Worm (Caenorhabditis elegans) whole organism, L2 larva: ENCODE measurements around the gene Y61A9LA.1.
A peak's percentile ranks its signal among the peaks of the same experiment; 100 is the strongest.

Experiments used
- C34F6.9 ChIP-seq: fragments of 150-350 bp; optimal IDR thresholded peaks from 2 replicates; lab custom pipeline; 2014; ENCODE audit warnings: missing biosample characterization, missing genetic modification characterization
- F13H6.1 ChIP-seq: sonication (generic microtip); optimal IDR thresholded peaks from 2 replicates; lab custom pipeline; 2016; ENCODE audit warnings: missing genetic modification characterization, missing compliant biosample characterization
- R02D3.7 ChIP-seq: fragments of 150-350 bp; optimal IDR thresholded peaks from 2 replicates; lab custom pipeline; 2014; ENCODE audit warnings: missing biosample characterization, missing genetic modification characterization
- ZK546.5 ChIP-seq: sonication (generic microtip); optimal IDR thresholded peaks from 2 replicates; lab custom pipeline; 2017; ENCODE audit warnings: missing biosample characterization, missing genetic modification characterization
- aly-2 ChIP-seq: fragments of 150-350 bp; optimal IDR thresholded peaks from 2 replicates; lab custom pipeline; 2014; ENCODE audit warnings: missing biosample characterization, missing genetic modification characterization
- ama-1 ChIP-seq: fragments of 150-350 bp; optimal IDR thresholded peaks from 2 replicates; lab custom pipeline; 2018; ENCODE audit warnings: inconsistent platforms
- blmp-1 ChIP-seq: sonication (generic microtip); optimal IDR thresholded peaks from 2 replicates; lab custom pipeline; 2017; ENCODE audit warnings: missing genetic modification characterization, mild to moderate bottlenecking, missing compliant biosample characterization, antibody characterized with exemption, moderate library complexity; ENCODE audit not compliant: insufficient read depth
- ceh-16 ChIP-seq: fragments of 150-350 bp; optimal IDR thresholded peaks from 2 replicates; lab custom pipeline; 2014; ENCODE audit warnings: missing biosample characterization, missing genetic modification characterization
- ceh-82 ChIP-seq: fragments of 150-350 bp; optimal IDR thresholded peaks from 2 replicates; lab custom pipeline; 2014; ENCODE audit warnings: missing biosample characterization, missing genetic modification characterization
- crh-2 ChIP-seq: sonication (generic microtip); optimal IDR thresholded peaks from 2 replicates; lab custom pipeline; 2017; ENCODE audit warnings: missing biosample characterization, missing genetic modification characterization
- egl-27 ChIP-seq: sonication (generic microtip); optimal IDR thresholded peaks from 3 replicates; lab custom pipeline; 2017; ENCODE audit warnings: missing biosample characterization, missing genetic modification reagents, missing genetic modification characterization
- elt-1 ChIP-seq: fragments of 150-350 bp; optimal IDR thresholded peaks from 2 replicates; lab custom pipeline; 2014; ENCODE audit warnings: missing biosample characterization, missing genetic modification characterization
- fos-1 ChIP-seq: fragments of 150-350 bp; optimal IDR thresholded peaks from 2 replicates; lab custom pipeline; 2014; ENCODE audit warnings: missing biosample characterization, missing genetic modification characterization
- gmeb-1 ChIP-seq: fragments of 150-350 bp; optimal IDR thresholded peaks from 2 replicates; lab custom pipeline; 2014; ENCODE audit warnings: missing biosample characterization, missing genetic modification characterization
- lin-11 ChIP-seq: fragments of 150-350 bp; sonication (generic microtip); optimal IDR thresholded peaks from 2 replicates; lab custom pipeline; 2014; ENCODE audit warnings: missing biosample characterization, missing genetic modification characterization, inconsistent platforms, mixed read lengths
- lin-13 ChIP-seq: fragments of 150-350 bp; optimal IDR thresholded peaks from 2 replicates; lab custom pipeline; 2014; ENCODE audit warnings: missing biosample characterization, missing genetic modification reagents, missing genetic modification characterization
- lsy-2 ChIP-seq, 2 experiments: fragments of 150-350 bp in 1 of 2; sonication (generic microtip) in 1 of 2; optimal IDR thresholded peaks; 2 replicates each; lab custom pipeline; 2014 to 2017; ENCODE audit warnings: missing biosample characterization in 2 of 2, missing genetic modification characterization in 2 of 2
- mab-5 ChIP-seq: fragments of 150-350 bp; optimal IDR thresholded peaks from 2 replicates; lab custom pipeline; 2014; ENCODE audit warnings: missing biosample characterization, missing genetic modification characterization
- mbf-1 ChIP-seq: sonication (generic microtip); optimal IDR thresholded peaks from 2 replicates; lab custom pipeline; 2017; ENCODE audit warnings: missing biosample characterization, missing genetic modification characterization
- nhr-10 ChIP-seq: sonication (generic microtip); optimal IDR thresholded peaks from 2 replicates; lab custom pipeline; 2017; ENCODE audit warnings: missing biosample characterization, missing genetic modification characterization
- nhr-11 ChIP-seq: fragments of 150-350 bp; optimal IDR thresholded peaks from 2 replicates; lab custom pipeline; 2014; ENCODE audit warnings: missing biosample characterization, missing genetic modification characterization
- nhr-129 ChIP-seq: fragments of 150-350 bp; optimal IDR thresholded peaks from 2 replicates; lab custom pipeline; 2014; ENCODE audit warnings: missing biosample characterization, missing genetic modification characterization
- nhr-21 ChIP-seq: fragments of 150-350 bp; optimal IDR thresholded peaks from 2 replicates; lab custom pipeline; 2014; ENCODE audit warnings: missing biosample characterization, missing genetic modification characterization
- nhr-23 ChIP-seq: fragments of 150-350 bp; optimal IDR thresholded peaks from 2 replicates; lab custom pipeline; 2014; ENCODE audit warnings: missing biosample characterization, missing genetic modification reagents, missing genetic modification characterization
- nhr-237 ChIP-seq: fragments of 150-350 bp; optimal IDR thresholded peaks from 2 replicates; lab custom pipeline; 2014; ENCODE audit warnings: missing biosample characterization, missing genetic modification characterization
- nhr-25 ChIP-seq: fragments of 150-350 bp; sonication (generic microtip); optimal IDR thresholded peaks from 3 replicates; lab custom pipeline; 2014; ENCODE audit warnings: missing biosample characterization, missing genetic modification characterization
- nhr-6 ChIP-seq: fragments of 150-350 bp; optimal IDR thresholded peaks from 2 replicates; lab custom pipeline; 2014; ENCODE audit warnings: missing biosample characterization, missing genetic modification characterization
- nhr-77 ChIP-seq: fragments of 150-350 bp; optimal IDR thresholded peaks from 2 replicates; lab custom pipeline; 2014; ENCODE audit warnings: missing biosample characterization, missing genetic modification characterization
- peb-1 ChIP-seq: fragments of 150-350 bp; optimal IDR thresholded peaks from 2 replicates; lab custom pipeline; 2014; ENCODE audit warnings: missing biosample characterization, missing genetic modification characterization
- skn-1 ChIP-seq: sonication (generic microtip); optimal IDR thresholded peaks from 2 replicates; lab custom pipeline; 2017; ENCODE audit warnings: missing biosample characterization, missing genetic modification characterization
- sma-3 ChIP-seq: sonication (generic microtip); optimal IDR thresholded peaks from 2 replicates; lab custom pipeline; 2016; ENCODE audit warnings: missing genetic modification reagents, missing genetic modification characterization, missing compliant biosample characterization
- sma-9 ChIP-seq, 2 experiments: fragments of 150-350 bp in 1 of 2; sonication (generic microtip) in 1 of 2; optimal IDR thresholded peaks; 2 replicates each; lab custom pipeline; 2014 to 2016; ENCODE audit warnings: missing genetic modification characterization in 2 of 2, mild to moderate bottlenecking in 1 of 2, missing biosample characterization in 1 of 2, missing compliant biosample characterization in 1 of 2, missing genetic modification reagents in 1 of 2, moderate library complexity in 1 of 2
- snpc-4 ChIP-seq: fragments of 150-350 bp; optimal IDR thresholded peaks from 2 replicates; lab custom pipeline; 2014; ENCODE audit warnings: missing biosample characterization, missing genetic modification characterization
- unc-39 ChIP-seq: fragments of 150-350 bp; optimal IDR thresholded peaks from 2 replicates; lab custom pipeline; 2014; ENCODE audit warnings: missing biosample characterization, missing genetic modification characterization
- ztf-1 ChIP-seq: fragments of 200-800 bp; sonication (Bioruptor generic); conservative IDR thresholded peaks from 2 replicates; pipeline ENCODE4 v1.3.6; 2022; ENCODE audit warnings: missing genetic modification characterization, missing compliant biosample characterization
- ztf-11 ChIP-seq: sonication (generic microtip); optimal IDR thresholded peaks from 2 replicates; lab custom pipeline; 2017; ENCODE audit warnings: missing biosample characterization, missing genetic modification characterization
- ztf-4 ChIP-seq: fragments of 150-350 bp; optimal IDR thresholded peaks from 2 replicates; lab custom pipeline; 2014; ENCODE audit warnings: missing biosample characterization, missing genetic modification characterization

Y61A9LA.1 gene

DNA sequence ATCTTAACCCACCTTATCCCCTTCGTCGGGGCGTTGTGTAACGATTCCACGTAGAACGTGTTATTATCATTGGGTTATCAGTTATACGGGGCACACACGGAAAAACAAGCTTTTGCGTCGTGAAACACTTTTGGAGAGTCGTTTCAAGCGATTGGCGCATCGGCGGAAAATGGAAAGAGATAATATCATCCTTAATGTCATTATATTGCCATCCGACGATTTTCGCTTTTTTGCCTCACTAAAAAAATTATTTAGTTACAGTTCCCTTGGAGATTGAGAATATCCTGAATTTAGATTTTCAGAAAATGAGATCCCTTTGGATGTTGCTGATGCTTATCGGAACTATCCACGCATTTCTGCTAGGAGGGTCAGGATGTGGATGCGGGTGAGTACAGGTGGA, 63.4 kb downstream of the Y61A9LA.1 start, which contains the start of gene F41F3.8:
TSS of gene F41F3.8 (plus strand) at position 301 of the 400 bp plus-strand sequence.
- no peak for TF ChIP-seq ztf-11 (tag; lab: Kevin White, UChicago)
- TF ChIP-seq unc-39 (tag; lab: Kevin White, UChicago): no peak
- no peak for TF ChIP-seq nhr-10 (tag; lab: Kevin White, UChicago)
- TF ChIP-seq mab-5: no peak
- TF ChIP-seq nhr-25 (tag; lab: Kevin White, UChicago): no peak
- no peak for TF ChIP-seq peb-1 (tag; lab: Kevin White, UChicago)

DNA sequence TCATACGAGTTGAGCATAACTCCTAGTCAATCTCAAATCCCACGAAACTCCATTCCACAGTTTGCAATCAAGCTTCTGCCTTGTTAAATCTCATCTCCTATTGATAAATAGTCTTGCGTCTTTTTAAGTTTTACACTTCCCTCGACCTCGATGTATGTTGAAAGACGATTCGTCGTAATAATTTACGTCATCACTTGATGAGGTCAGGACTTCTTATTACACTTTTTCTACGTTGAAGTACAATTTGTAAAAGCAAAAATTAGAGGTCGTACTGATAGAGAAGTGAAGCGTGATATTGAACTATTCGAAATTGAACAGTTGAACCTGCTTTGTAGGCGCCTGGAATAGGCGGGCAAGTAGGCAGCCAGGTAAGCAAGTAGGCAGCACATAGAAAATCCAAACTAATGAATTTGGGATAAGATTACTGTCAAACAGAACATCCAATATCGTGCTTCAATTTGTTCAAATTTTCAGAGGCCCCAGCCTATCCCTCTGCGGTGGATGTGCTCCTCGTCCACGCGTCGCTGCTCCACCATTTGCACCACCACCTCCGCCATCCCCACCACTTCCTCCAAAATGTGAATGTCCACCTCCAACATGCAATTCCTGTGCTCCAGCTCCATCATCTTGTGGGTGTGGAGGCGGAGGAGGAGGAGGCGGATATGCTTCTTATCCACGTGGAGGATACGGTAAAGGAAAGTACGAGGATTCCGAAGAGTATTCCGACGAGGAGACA, 64.7 kb downstream of the Y61A9LA.1 start:
- TF ChIP-seq lsy-2 (tag; optimal IDR thresholded peaks at IDR 0.05; lab: Kevin White, UChicago) (no peak), nhr-129 (tag; lab: Kevin White, UChicago) (no peak), skn-1 (tag; lab: Kevin White, UChicago) (no peak), C34F6.9 (tag; lab: Kevin White, UChicago) (no peak), sma-3 (no peak), F13H6.1 (tag; lab: Kevin White, UChicago) (no peak), aly-2 (no peak), mab-5 (no peak), unc-39 (tag; lab: Kevin White, UChicago) (no peak), ZK546.5 (tag; lab: Kevin White, UChicago) (no peak), R02D3.7 (no peak), ztf-1 (GFP tag; lab: Robert Waterston, UW) (no peak), lin-11 (tag; lab: Kevin White, UChicago) (no peak), snpc-4 (tag; lab: Kevin White, UChicago) (no peak), nhr-77 (tag; lab: Kevin White, UChicago) (no peak), egl-27 (no peak), ztf-4 (tag; lab: Kevin White, UChicago) (no peak), sma-9 (GFP tag; optimal IDR thresholded peaks at IDR 0.05; lab: Kevin White, UChicago) (no peak), sma-9 (tag; optimal IDR thresholded peaks at IDR 0.05; lab: Kevin White, UChicago) (no peak), nhr-237 (no peak), elt-1 (tag; lab: Kevin White, UChicago) (no peak)

DNA sequence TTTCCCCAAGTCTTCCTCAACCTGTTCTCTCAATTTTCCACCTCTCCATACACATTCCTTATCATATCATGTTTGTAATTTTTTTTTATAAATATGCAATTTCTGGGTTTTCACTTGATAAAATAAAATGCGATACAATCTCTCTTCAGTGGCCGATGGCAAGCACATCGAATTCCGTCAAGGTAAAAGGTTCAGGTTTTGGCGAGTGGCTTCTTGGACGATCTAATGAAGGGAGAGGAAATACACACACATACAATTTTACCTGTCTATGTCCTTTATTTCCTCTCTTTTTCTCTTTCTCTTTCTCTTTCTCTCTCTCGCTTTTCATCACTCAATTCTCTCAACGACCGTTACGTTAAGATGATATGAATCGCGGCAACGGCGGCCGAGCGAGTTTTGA, 66.4 kb downstream of the Y61A9LA.1 start:
- TF ChIP-seq sma-3: no peak
- TF ChIP-seq fos-1 (tag; lab: Kevin White, UChicago): peak; percentile 23
- TF ChIP-seq lin-13: no peak
- TF ChIP-seq elt-1 (tag; lab: Kevin White, UChicago): no peak
- TF ChIP-seq mbf-1 (tag; lab: Kevin White, UChicago): no peak
- no peak for TF ChIP-seq nhr-23 (tag; lab: Kevin White, UChicago)
- TF ChIP-seq nhr-21 (tag; lab: Kevin White, UChicago): peak; percentile 23
- TF ChIP-seq blmp-1 (tag; lab: Kevin White, UChicago): peak; percentile 77
- no peak for TF ChIP-seq ama-1
- TF ChIP-seq nhr-11: no peak
- no peak for TF ChIP-seq ceh-16 (tag; lab: Kevin White, UChicago)
- TF ChIP-seq nhr-6 (tag; lab: Kevin White, UChicago): no peak
- no peak for TF ChIP-seq ceh-82
- TF ChIP-seq peb-1 (tag; lab: Kevin White, UChicago): peak; percentile 7
- TF ChIP-seq gmeb-1: peak; percentile 18
- TF ChIP-seq crh-2 (tag; lab: Kevin White, UChicago): no peak
- TF ChIP-seq ztf-1 (GFP tag; lab: Robert Waterston, UW): no peak
- peak; percentile 44 for TF ChIP-seq nhr-25 (tag; lab: Kevin White, UChicago)
- no peak for TF ChIP-seq sma-9 (GFP tag; optimal IDR thresholded peaks at IDR 0.05; lab: Kevin White, UChicago)
- no peak for TF ChIP-seq sma-9 (tag; optimal IDR thresholded peaks at IDR 0.05; lab: Kevin White, UChicago)
- TF ChIP-seq, all 48 proteins: peak for 6
